Worm (Caenorhabditis elegans) whole organism, late embryonic: Measurements from ENCODE around the gene sgcb-1.

Experiments
- hlh-15 ChIP-seq: sonication (generic microtip); optimal IDR thresholded peaks from 2 replicates; lab custom pipeline; 2016; ENCODE audit warnings: missing genetic modification characterization, missing compliant biosample characterization
- hlh-30 ChIP-seq: sonication (generic microtip); optimal IDR thresholded peaks from 2 replicates; lab custom pipeline; 2017; ENCODE audit warnings: antibody characterized with exemption, missing genetic modification characterization, missing compliant biosample characterization; ENCODE audit not compliant: insufficient read depth
- nhr-11 ChIP-seq: fragments of 150-350 bp; optimal IDR thresholded peaks from 2 replicates; lab custom pipeline; 2014; ENCODE audit warnings: missing biosample characterization, missing genetic modification characterization
- pat-9 ChIP-seq: fragments of 200-800 bp; sonication (Bioruptor generic); optimal IDR thresholded peaks from 2 replicates; lab custom pipeline; 2018; ENCODE audit warnings: mild to moderate bottlenecking, missing genetic modification characterization, moderate library complexity, missing compliant biosample characterization
- pha-4 ChIP-seq: fragments of 150-350 bp; optimal IDR thresholded peaks from 2 replicates; lab custom pipeline; 2018; ENCODE audit warnings: missing biosample characterization, missing genetic modification reagents, missing genetic modification characterization
- tbx-2 ChIP-seq: sonication (generic microtip); optimal IDR thresholded peaks from 2 replicates; lab custom pipeline; 2016; ENCODE audit warnings: missing genetic modification characterization, missing compliant biosample characterization

DNA sequence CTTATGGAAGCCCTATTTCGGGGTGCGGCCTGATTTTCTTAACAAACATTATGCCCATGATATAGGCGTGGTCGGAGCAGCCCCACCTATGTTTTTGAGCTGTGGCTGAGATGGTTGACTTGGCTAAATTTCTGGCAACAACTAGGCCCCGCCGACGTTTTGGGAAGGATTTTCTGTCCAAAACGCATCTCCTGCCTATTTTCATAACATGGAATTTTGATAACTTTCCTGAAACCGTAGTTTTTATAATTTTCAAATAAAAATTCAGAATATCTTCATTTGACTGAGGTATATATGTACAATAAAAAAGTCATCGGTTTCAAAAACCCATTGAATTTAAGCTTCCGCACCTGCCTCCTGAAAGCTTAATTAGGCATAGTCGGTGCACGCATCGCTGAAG is 4.9 kb upstream of the sgcb-1 start:
- no peak for TF ChIP-seq pat-9 (tag; lab: Kevin White, UChicago)
- no peak for TF ChIP-seq nhr-11
- no peak for TF ChIP-seq pha-4 (tag; lab: Kevin White, UChicago)
- TF ChIP-seq hlh-30 (tag; lab: Kevin White, UChicago), result no peak
- TF ChIP-seq tbx-2, result no peak
- no peak for TF ChIP-seq hlh-15
